Fruit fly (Drosophila melanogaster): ENCODE results near the gene RpS2.
A peak's percentile ranks its signal among the peaks of the same experiment; 100 is the strongest.

RpS2 gene

dm6 chr2L:9919949-9920348 lies 22.6 kb upstream of the RpS2 start, which contains the start of gene CG4594:
Gene CG4594, plus strand, starts transcription at chr2L:9920160.
- TF ChIP-seq bab1 (GFP tag; optimal IDR thresholded peaks at IDR 0.05), result no peak
- no peak for TF ChIP-seq CG11617 (GFP tag; optimal IDR thresholded peaks at IDR 0.05)
- no peak for TF ChIP-seq CG33017 (tag; optimal IDR thresholded peaks at IDR 0.05)
- no peak for TF ChIP-seq CG5204 (GFP tag; optimal IDR thresholded peaks at IDR 0.05)
- TF ChIP-seq CG7045 (GFP tag; optimal IDR thresholded peaks at IDR 0.05), result no peak
- TF ChIP-seq pad (GFP tag; optimal IDR thresholded peaks at IDR 0.05), result no peak
- TF ChIP-seq tj (GFP tag; optimal IDR thresholded peaks at IDR 0.05), result no peak

- TF ChIP-seq toe (GFP tag; optimal IDR thresholded peaks at IDR 0.05), result no peak
- TF ChIP-seq pad (GFP tag; optimal IDR thresholded peaks at IDR 0.05), result no peak
- TF ChIP-seq CG7045 (GFP tag; optimal IDR thresholded peaks at IDR 0.05), result no peak
- no peak for TF ChIP-seq CG5204 (GFP tag; optimal IDR thresholded peaks at IDR 0.05)
- TF ChIP-seq CG12768 (GFP tag; optimal IDR thresholded peaks at IDR 0.05), result no peak
- TF ChIP-seq kay (GFP tag; ENCODE audit: borderline replicate concordance), result no peak
- no peak for TF ChIP-seq CG11617 (GFP tag; optimal IDR thresholded peaks at IDR 0.05)
- no peak for TF ChIP-seq CG1620 (GFP tag; optimal IDR thresholded peaks at IDR 0.05)
- TF ChIP-seq CG7101 (tag; optimal IDR thresholded peaks at IDR 0.05), result no peak
- TF ChIP-seq Clk (GFP tag; optimal IDR thresholded peaks at IDR 0.05), result no peak
- TF ChIP-seq CG33017 (tag; optimal IDR thresholded peaks at IDR 0.05), result no peak
- no peak for TF ChIP-seq Crg-1 (GFP tag; optimal IDR thresholded peaks at IDR 0.05)
- no peak for TF ChIP-seq bab1 (GFP tag; optimal IDR thresholded peaks at IDR 0.05)
- no peak for TF ChIP-seq tj (GFP tag; optimal IDR thresholded peaks at IDR 0.05)
- no peak for TF ChIP-seq CG14711 (tag; optimal IDR thresholded peaks at IDR 0.05)
- no peak for TF ChIP-seq cic (GFP tag; optimal IDR thresholded peaks at IDR 0.05)
Measured at dm6 chr2L:9919218-9919617, 21.9 kb upstream of the RpS2 start.

dm6 chr2L:9918020-9918959 lies 20.9 kb upstream of the RpS2 start, which contains the start of the genes CG5885 and CG4598:
Gene CG5885, minus strand, starts transcription at chr2L:9918330.
Gene CG4598, plus strand, starts transcription at chr2L:9918618.
- TF ChIP-seq Clk (GFP tag; optimal IDR thresholded peaks at IDR 0.05) (peak; percentile 23), CG1620 (GFP tag; optimal IDR thresholded peaks at IDR 0.05) (peak; percentile 60), CG12768 (GFP tag; optimal IDR thresholded peaks at IDR 0.05) (peak; percentile 77), pad (GFP tag; optimal IDR thresholded peaks at IDR 0.05) (peak; percentile 23), CG7045 (GFP tag; optimal IDR thresholded peaks at IDR 0.05) (peak; percentile 68), bab1 (GFP tag; optimal IDR thresholded peaks at IDR 0.05) (peak; percentile 45), CG5204 (GFP tag; optimal IDR thresholded peaks at IDR 0.05) (peak; percentile 63), CG14711 (tag; optimal IDR thresholded peaks at IDR 0.05) (peak; percentile 42), kay (GFP tag; ENCODE audit: borderline replicate concordance) (no peak), CG11617 (GFP tag; optimal IDR thresholded peaks at IDR 0.05) (peak; percentile 79), cic (GFP tag; optimal IDR thresholded peaks at IDR 0.05) (peak; percentile 33), Crg-1 (GFP tag; optimal IDR thresholded peaks at IDR 0.05) (peak; percentile 34), cnc (optimal IDR thresholded peaks at IDR 0.05) (no peak), Hr96 (GFP tag; optimal IDR thresholded peaks at IDR 0.05) (peak; percentile 62), CG7101 (tag; optimal IDR thresholded peaks at IDR 0.05) (peak; percentile 70), CG33017 (tag; optimal IDR thresholded peaks at IDR 0.05) (peak; percentile 77), tj (GFP tag; optimal IDR thresholded peaks at IDR 0.05) (peak; percentile 46), toe (GFP tag; optimal IDR thresholded peaks at IDR 0.05) (peak; percentile 76), Mnt (GFP tag; optimal IDR thresholded peaks at IDR 0.05) (peak; percentile 18), ovo (GFP tag; optimal IDR thresholded peaks at IDR 0.05) (no peak)

dm6 chr2L:9915011-9915850 lies 17.9 kb upstream of the RpS2 start, which contains the start of gene yip2:
Gene yip2, plus strand, starts transcription at chr2L:9915253.
- TF ChIP-seq Hr96 (GFP tag; optimal IDR thresholded peaks at IDR 0.05), result peak; percentile 99
- TF ChIP-seq CG7045 (GFP tag; optimal IDR thresholded peaks at IDR 0.05), result peak; percentile 93
- TF ChIP-seq CG1620 (GFP tag; optimal IDR thresholded peaks at IDR 0.05), result peak; percentile 50
- TF ChIP-seq bab1 (GFP tag; optimal IDR thresholded peaks at IDR 0.05), result peak; percentile 81
- TF ChIP-seq CG33017 (tag; optimal IDR thresholded peaks at IDR 0.05), result peak; percentile 74
- TF ChIP-seq toe (GFP tag; optimal IDR thresholded peaks at IDR 0.05), result peak; percentile 99
- TF ChIP-seq CG7101 (tag; optimal IDR thresholded peaks at IDR 0.05), result peak; percentile 70
- peak; percentile 65 for TF ChIP-seq Crg-1 (GFP tag; optimal IDR thresholded peaks at IDR 0.05)
- peak; percentile 82 for TF ChIP-seq Mnt (GFP tag; optimal IDR thresholded peaks at IDR 0.05)
- peak; percentile 97 for TF ChIP-seq CG5204 (GFP tag; optimal IDR thresholded peaks at IDR 0.05)
- no peak for TF ChIP-seq kay (GFP tag; ENCODE audit: borderline replicate concordance)
- peak; percentile 100 for TF ChIP-seq CG12768 (GFP tag; optimal IDR thresholded peaks at IDR 0.05)
- TF ChIP-seq Clk (GFP tag; optimal IDR thresholded peaks at IDR 0.05), result peak; percentile 90
- TF ChIP-seq cic (GFP tag; optimal IDR thresholded peaks at IDR 0.05), result peak; percentile 91
- TF ChIP-seq pad (GFP tag; optimal IDR thresholded peaks at IDR 0.05), result peak; percentile 61
- TF ChIP-seq cnc (optimal IDR thresholded peaks at IDR 0.05), result peak in 1 of 2 experiments; percentile 7
- TF ChIP-seq ovo (GFP tag; optimal IDR thresholded peaks at IDR 0.05), result peak; percentile 49
- TF ChIP-seq tj (GFP tag; optimal IDR thresholded peaks at IDR 0.05), result peak; percentile 88
- TF ChIP-seq CG14711 (tag; optimal IDR thresholded peaks at IDR 0.05), result peak; percentile 45
- peak; percentile 95 for TF ChIP-seq CG11617 (GFP tag; optimal IDR thresholded peaks at IDR 0.05)
